Worm (Caenorhabditis elegans): ENCODE results near the gene E02H9.7.

E02H9.7 gene

DNA sequence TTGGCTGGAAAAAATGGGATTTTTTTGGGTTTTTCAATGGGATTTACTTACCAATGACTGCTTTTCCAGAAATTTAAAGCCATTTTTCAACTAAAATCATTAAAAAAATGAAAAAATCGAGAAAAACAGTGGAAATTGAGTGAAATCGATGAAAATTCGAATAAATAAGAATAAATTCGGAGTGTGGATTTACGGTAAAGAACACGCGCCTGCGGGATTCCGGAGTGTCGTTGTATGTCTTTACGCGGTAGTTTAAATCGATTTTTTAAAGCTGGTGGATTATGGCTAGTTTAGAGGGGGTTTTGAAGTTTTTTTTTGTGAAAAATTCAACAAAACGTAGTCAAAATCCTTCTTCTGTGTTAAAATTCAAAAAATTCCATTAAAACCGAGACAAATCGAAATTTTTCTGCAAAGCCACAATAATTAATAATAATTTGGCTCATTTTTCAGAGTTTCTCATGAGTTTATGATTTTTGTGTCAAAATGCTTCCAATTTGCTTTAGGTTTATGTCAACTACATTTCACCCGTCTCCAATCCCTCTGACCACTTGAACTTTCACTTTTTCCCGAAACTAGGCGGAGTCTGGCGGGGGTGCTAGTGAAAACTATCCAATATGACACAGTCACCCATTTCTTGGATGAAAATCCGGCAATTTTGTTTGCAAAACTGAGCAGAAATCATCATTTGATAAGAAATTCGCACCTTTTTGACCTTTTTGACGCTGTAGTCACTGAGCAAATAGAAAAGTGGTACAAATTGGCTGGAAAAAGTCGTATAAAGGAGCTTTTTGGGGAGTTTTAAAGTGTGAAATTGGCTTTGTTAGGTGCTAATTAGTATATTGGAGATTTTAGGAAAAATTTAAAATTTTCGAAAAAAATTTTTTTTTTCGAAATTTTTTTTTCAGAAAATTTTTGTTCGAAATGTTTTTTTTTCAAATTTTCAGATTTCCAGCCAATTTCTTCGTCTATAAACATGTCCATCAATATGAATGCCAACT is 44.0 kb downstream of the E02H9.7 start, which contains the start of the genes cic-1 and strm-1:
TSS of gene cic-1 (minus strand) at position 96 of the 998 bp plus-strand sequence.
TSS of gene strm-1 (plus strand) at position 945 of the 998 bp plus-strand sequence.
- TF ChIP-seq crh-2 (tag; optimal IDR thresholded peaks at IDR 0.05) (peak; percentile 59), snpc-4 (tag; optimal IDR thresholded peaks at IDR 0.05) (no peak), C34F6.9 (tag; optimal IDR thresholded peaks at IDR 0.05) (peak; percentile 63), ZK546.5 (tag; optimal IDR thresholded peaks at IDR 0.05) (no peak), blmp-1 (tag; optimal IDR thresholded peaks at IDR 0.05; ENCODE audit: insufficient read depth) (peak; percentile 57), gmeb-1 (tag; optimal IDR thresholded peaks at IDR 0.05) (peak; percentile 94), nhr-11 (tag; optimal IDR thresholded peaks at IDR 0.05) (no peak), sem-4 (tag; optimal IDR thresholded peaks at IDR 0.05) (peak; percentile 19), sma-9 (GFP tag; optimal IDR thresholded peaks at IDR 0.05) (no peak), sma-9 (tag; optimal IDR thresholded peaks at IDR 0.05) (no peak), nhr-21 (tag; optimal IDR thresholded peaks at IDR 0.05) (no peak), nhr-6 (tag; optimal IDR thresholded peaks at IDR 0.05) (peak; percentile 10), nhr-129 (tag; optimal IDR thresholded peaks at IDR 0.05) (peak; percentile 14), sma-3 (GFP tag; optimal IDR thresholded peaks at IDR 0.05) (peak; percentile 41), lsy-2 (tag; optimal IDR thresholded peaks at IDR 0.05) (peak; percentile 48 to 86), zag-1 (tag; optimal IDR thresholded peaks at IDR 0.05) (no peak), nhr-25 (tag; optimal IDR thresholded peaks at IDR 0.05) (peak; percentile 10), mab-5 (tag; optimal IDR thresholded peaks at IDR 0.05) (peak; percentile 10), ceh-16 (tag; optimal IDR thresholded peaks at IDR 0.05) (peak; percentile 7), mdl-1 (tag; optimal IDR thresholded peaks at IDR 0.05) (no peak), nhr-23 (tag; optimal IDR thresholded peaks at IDR 0.05) (no peak), F13H6.1 (tag; optimal IDR thresholded peaks at IDR 0.05) (peak; percentile 35), alr-1 (tag; optimal IDR thresholded peaks at IDR 0.05) (no peak), lin-13 (GFP tag; optimal IDR thresholded peaks at IDR 0.05) (peak; percentile 73), fos-1 (tag; optimal IDR thresholded peaks at IDR 0.05) (no peak), unc-55 (GFP tag; optimal IDR thresholded peaks at IDR 0.05) (peak; percentile 82), R02D3.7 (tag; optimal IDR thresholded peaks at IDR 0.05) (peak; percentile 98), nhr-10 (tag; optimal IDR thresholded peaks at IDR 0.05) (no peak), peb-1 (tag; optimal IDR thresholded peaks at IDR 0.05) (no peak)

All from whole organism, L2 larva.